Worm (Caenorhabditis elegans) whole organism, L2 larva: ENCODE results near the gene T09B9.5.

Experiments
- C34F6.9 ChIP-seq: fragments of 150-350 bp; optimal IDR thresholded peaks from 2 replicates; lab custom pipeline; 2014; ENCODE audit warnings: missing biosample characterization, missing genetic modification characterization
- R02D3.7 ChIP-seq: fragments of 150-350 bp; optimal IDR thresholded peaks from 2 replicates; lab custom pipeline; 2014; ENCODE audit warnings: missing biosample characterization, missing genetic modification characterization
- Y55F3AM.14 ChIP-seq: fragments of 200-800 bp; sonication (Bioruptor generic); optimal IDR thresholded peaks from 2 replicates; lab custom pipeline; 2018; ENCODE audit warnings: mild to moderate bottlenecking, missing genetic modification characterization, missing compliant biosample characterization
- ZK546.5 ChIP-seq: sonication (generic microtip); optimal IDR thresholded peaks from 2 replicates; lab custom pipeline; 2017; ENCODE audit warnings: missing biosample characterization, missing genetic modification characterization
- alr-1 ChIP-seq: fragments of 150-350 bp; optimal IDR thresholded peaks from 2 replicates; lab custom pipeline; 2014; ENCODE audit warnings: missing biosample characterization, missing genetic modification characterization
- aly-2 ChIP-seq: fragments of 150-350 bp; optimal IDR thresholded peaks from 2 replicates; lab custom pipeline; 2014; ENCODE audit warnings: missing biosample characterization, missing genetic modification characterization
- ama-1 ChIP-seq: fragments of 150-350 bp; optimal IDR thresholded peaks from 2 replicates; lab custom pipeline; 2018; ENCODE audit warnings: inconsistent platforms
- ceh-16 ChIP-seq: fragments of 150-350 bp; optimal IDR thresholded peaks from 2 replicates; lab custom pipeline; 2014; ENCODE audit warnings: missing biosample characterization, missing genetic modification characterization
- ceh-82 ChIP-seq: fragments of 150-350 bp; optimal IDR thresholded peaks from 2 replicates; lab custom pipeline; 2014; ENCODE audit warnings: missing biosample characterization, missing genetic modification characterization
- crh-2 ChIP-seq: sonication (generic microtip); optimal IDR thresholded peaks from 2 replicates; lab custom pipeline; 2017; ENCODE audit warnings: missing biosample characterization, missing genetic modification characterization
- dmd-4 ChIP-seq: sonication (generic microtip); optimal IDR thresholded peaks from 2 replicates; lab custom pipeline; 2017; ENCODE audit warnings: missing biosample characterization, missing genetic modification characterization
- egl-27 ChIP-seq: sonication (generic microtip); optimal IDR thresholded peaks from 3 replicates; lab custom pipeline; 2017; ENCODE audit warnings: missing biosample characterization, missing genetic modification reagents, missing genetic modification characterization
- elt-1 ChIP-seq: fragments of 150-350 bp; optimal IDR thresholded peaks from 2 replicates; lab custom pipeline; 2014; ENCODE audit warnings: missing biosample characterization, missing genetic modification characterization
- elt-3 ChIP-seq: sonication (generic microtip); optimal IDR thresholded peaks from 2 replicates; lab custom pipeline; 2017; ENCODE audit warnings: missing biosample characterization, missing genetic modification characterization
- fos-1 ChIP-seq: fragments of 150-350 bp; optimal IDR thresholded peaks from 2 replicates; lab custom pipeline; 2014; ENCODE audit warnings: missing biosample characterization, missing genetic modification characterization
- lin-11 ChIP-seq: fragments of 150-350 bp; sonication (generic microtip); optimal IDR thresholded peaks from 2 replicates; lab custom pipeline; 2014; ENCODE audit warnings: missing biosample characterization, missing genetic modification characterization, inconsistent platforms, mixed read lengths
- lin-13 ChIP-seq: fragments of 150-350 bp; optimal IDR thresholded peaks from 2 replicates; lab custom pipeline; 2014; ENCODE audit warnings: missing biosample characterization, missing genetic modification reagents, missing genetic modification characterization
- lin-39 ChIP-seq: fragments of 150-350 bp; optimal IDR thresholded peaks from 2 replicates; lab custom pipeline; 2014; ENCODE audit warnings: missing biosample characterization, missing genetic modification reagents, missing genetic modification characterization
- lsy-2 ChIP-seq, 2 experiments: fragments of 150-350 bp in 1 of 2; sonication (generic microtip) in 1 of 2; optimal IDR thresholded peaks; 2 replicates each; lab custom pipeline; 2014 to 2017; ENCODE audit warnings: missing biosample characterization in 2 of 2, missing genetic modification characterization in 2 of 2
- mab-5 ChIP-seq: fragments of 150-350 bp; optimal IDR thresholded peaks from 2 replicates; lab custom pipeline; 2014; ENCODE audit warnings: missing biosample characterization, missing genetic modification characterization
- mdl-1 ChIP-seq, 2 experiments: fragments of 150-350 bp in 1 of 2; sonication (generic microtip) in 1 of 2; optimal IDR thresholded peaks; 2 replicates each; lab custom pipeline; 2017; ENCODE audit warnings: missing biosample characterization in 2 of 2, missing genetic modification characterization in 2 of 2
- nhr-11 ChIP-seq: fragments of 150-350 bp; optimal IDR thresholded peaks from 2 replicates; lab custom pipeline; 2014; ENCODE audit warnings: missing biosample characterization, missing genetic modification characterization
- nhr-129 ChIP-seq: fragments of 150-350 bp; optimal IDR thresholded peaks from 2 replicates; lab custom pipeline; 2014; ENCODE audit warnings: missing biosample characterization, missing genetic modification characterization
- nhr-21 ChIP-seq: fragments of 150-350 bp; optimal IDR thresholded peaks from 2 replicates; lab custom pipeline; 2014; ENCODE audit warnings: missing biosample characterization, missing genetic modification characterization
- nhr-23 ChIP-seq: fragments of 150-350 bp; optimal IDR thresholded peaks from 2 replicates; lab custom pipeline; 2014; ENCODE audit warnings: missing biosample characterization, missing genetic modification reagents, missing genetic modification characterization
- nhr-237 ChIP-seq: fragments of 150-350 bp; optimal IDR thresholded peaks from 2 replicates; lab custom pipeline; 2014; ENCODE audit warnings: missing biosample characterization, missing genetic modification characterization
- nhr-25 ChIP-seq: fragments of 150-350 bp; sonication (generic microtip); optimal IDR thresholded peaks from 3 replicates; lab custom pipeline; 2014; ENCODE audit warnings: missing biosample characterization, missing genetic modification characterization
- nhr-6 ChIP-seq: fragments of 150-350 bp; optimal IDR thresholded peaks from 2 replicates; lab custom pipeline; 2014; ENCODE audit warnings: missing biosample characterization, missing genetic modification characterization
- nhr-77 ChIP-seq: fragments of 150-350 bp; optimal IDR thresholded peaks from 2 replicates; lab custom pipeline; 2014; ENCODE audit warnings: missing biosample characterization, missing genetic modification characterization
- peb-1 ChIP-seq: fragments of 150-350 bp; optimal IDR thresholded peaks from 2 replicates; lab custom pipeline; 2014; ENCODE audit warnings: missing biosample characterization, missing genetic modification characterization
- sem-4 ChIP-seq: fragments of 150-350 bp; optimal IDR thresholded peaks from 2 replicates; lab custom pipeline; 2014; ENCODE audit warnings: missing biosample characterization, missing genetic modification reagents, missing genetic modification characterization
- skn-1 ChIP-seq: sonication (generic microtip); optimal IDR thresholded peaks from 2 replicates; lab custom pipeline; 2017; ENCODE audit warnings: missing biosample characterization, missing genetic modification characterization
- sma-3 ChIP-seq: sonication (generic microtip); optimal IDR thresholded peaks from 2 replicates; lab custom pipeline; 2016; ENCODE audit warnings: missing genetic modification reagents, missing genetic modification characterization, missing compliant biosample characterization
- sma-9 ChIP-seq, 2 experiments: fragments of 150-350 bp in 1 of 2; sonication (generic microtip) in 1 of 2; optimal IDR thresholded peaks; 2 replicates each; lab custom pipeline; 2014 to 2016; ENCODE audit warnings: missing genetic modification characterization in 2 of 2, mild to moderate bottlenecking in 1 of 2, missing biosample characterization in 1 of 2, missing compliant biosample characterization in 1 of 2, missing genetic modification reagents in 1 of 2, moderate library complexity in 1 of 2
- snpc-4 ChIP-seq: fragments of 150-350 bp; optimal IDR thresholded peaks from 2 replicates; lab custom pipeline; 2014; ENCODE audit warnings: missing biosample characterization, missing genetic modification characterization
- unc-55 ChIP-seq: fragments of 150-350 bp; sonication (generic microtip); optimal IDR thresholded peaks from 3 replicates; lab custom pipeline; 2014; ENCODE audit warnings: missing biosample characterization, missing genetic modification reagents, missing genetic modification characterization
- unc-62 ChIP-seq: fragments of 150-350 bp; optimal IDR thresholded peaks from 2 replicates; lab custom pipeline; 2014; ENCODE audit warnings: missing biosample characterization, missing genetic modification reagents, missing genetic modification characterization
- zag-1 ChIP-seq: fragments of 150-350 bp; optimal IDR thresholded peaks from 2 replicates; lab custom pipeline; 2014; ENCODE audit warnings: missing biosample characterization, missing genetic modification characterization
- ztf-1 ChIP-seq: fragments of 200-800 bp; sonication (Bioruptor generic); conservative IDR thresholded peaks from 2 replicates; pipeline ENCODE4 v1.3.6; 2022; ENCODE audit warnings: missing genetic modification characterization, missing compliant biosample characterization
- ztf-11 ChIP-seq: sonication (generic microtip); optimal IDR thresholded peaks from 2 replicates; lab custom pipeline; 2017; ENCODE audit warnings: missing biosample characterization, missing genetic modification characterization

T09B9.5 gene

ce11 chrX:9807377-9808048, 29.9 kb downstream of the T09B9.5 start, which contains the start of gene lgc-47:
Gene lgc-47 (minus strand): TSS chrX:9807662.
- no peak for TF ChIP-seq ztf-11 (tag; lab: Kevin White, UChicago)
- TF ChIP-seq fos-1 (tag; lab: Kevin White, UChicago) = no peak
- no peak for TF ChIP-seq ztf-1 (GFP tag; lab: Robert Waterston, UW)
- TF ChIP-seq lin-13 (GFP tag; lab: Kevin White, UChicago) = no peak
- TF ChIP-seq nhr-25 = no peak
- no peak for TF ChIP-seq zag-1 (tag; lab: Kevin White, UChicago)
- no peak for TF ChIP-seq aly-2
- TF ChIP-seq lin-11 (tag; lab: Kevin White, UChicago) = no peak
- TF ChIP-seq, all 48 proteins: peak for 0

ce11 chrX:9814132-9814811, 36.7 kb downstream of the T09B9.5 start:
- TF ChIP-seq R02D3.7 = no peak
- TF ChIP-seq sma-9 (GFP tag; optimal IDR thresholded peaks at IDR 0.05; lab: Kevin White, UChicago) = peak; percentile 48
- TF ChIP-seq sma-9 (tag; optimal IDR thresholded peaks at IDR 0.05; lab: Kevin White, UChicago) = no peak
- TF ChIP-seq C34F6.9 = peak; percentile 55
- TF ChIP-seq mab-5 (tag; lab: Kevin White, UChicago) = no peak
- TF ChIP-seq crh-2 (tag; lab: Kevin White, UChicago) = peak; percentile 23
- TF ChIP-seq unc-55 (GFP tag; lab: Kevin White, UChicago) = peak; percentile 24
- peak; percentile 37 for TF ChIP-seq nhr-129 (tag; lab: Kevin White, UChicago)
- TF ChIP-seq zag-1 (tag; lab: Kevin White, UChicago) = peak; percentile 58
- TF ChIP-seq, all 48 proteins: peak for 6

ce11 chrX:9822173-9822572, 44.6 kb downstream of the T09B9.5 start, which contains the start of gene dpy-22:
Gene dpy-22 (minus strand): TSS chrX:9822273.
- TF ChIP-seq mdl-1 (tag; optimal IDR thresholded peaks at IDR 0.05; lab: Kevin White, UChicago) = no peak
- no peak for TF ChIP-seq alr-1 (tag; lab: Kevin White, UChicago)
- no peak for TF ChIP-seq ztf-1 (GFP tag; lab: Robert Waterston, UW)
- TF ChIP-seq skn-1 (tag; lab: Kevin White, UChicago) = no peak
- no peak for TF ChIP-seq R02D3.7
- no peak for TF ChIP-seq crh-2 (tag; lab: Kevin White, UChicago)
- TF ChIP-seq snpc-4 = no peak
- TF ChIP-seq ZK546.5 (tag; lab: Kevin White, UChicago) = no peak
- no peak for TF ChIP-seq elt-3 (tag; lab: Kevin White, UChicago)

ce11 chrX:9822606-9823264, 45.2 kb downstream of the T09B9.5 start:
- TF ChIP-seq lin-39 (no peak), sma-3 (peak; percentile 20), lsy-2 (tag; optimal IDR thresholded peaks at IDR 0.05; lab: Kevin White, UChicago) (peak in 1 of 2 experiments; percentile 52), nhr-21 (tag; lab: Kevin White, UChicago) (no peak), ama-1 (lab: Kevin White, UChicago) (no peak), nhr-6 (peak; percentile 63), dmd-4 (tag; lab: Kevin White, UChicago) (no peak), R02D3.7 (no peak), skn-1 (tag; lab: Kevin White, UChicago) (peak; percentile 81), mdl-1 (tag; optimal IDR thresholded peaks at IDR 0.05; lab: Kevin White, UChicago) (no peak), unc-62 (GFP tag; lab: Kevin White, UChicago) (no peak), nhr-77 (no peak), ZK546.5 (tag; lab: Kevin White, UChicago) (no peak), lin-11 (tag; lab: Kevin White, UChicago) (no peak), mab-5 (tag; lab: Kevin White, UChicago) (no peak), sem-4 (no peak), nhr-25 (no peak), zag-1 (tag; lab: Kevin White, UChicago) (peak; percentile 41), lin-13 (GFP tag; lab: Kevin White, UChicago) (no peak), peb-1 (tag; lab: Kevin White, UChicago) (no peak), nhr-129 (tag; lab: Kevin White, UChicago) (peak; percentile 89), Y55F3AM.14 (GFP tag; lab: Kevin White, UChicago) (no peak), ztf-11 (tag; lab: Kevin White, UChicago) (no peak), C34F6.9 (peak; percentile 76), ceh-82 (tag; lab: Kevin White, UChicago) (no peak), sma-9 (GFP tag; optimal IDR thresholded peaks at IDR 0.05; lab: Kevin White, UChicago) (peak; percentile 26), sma-9 (tag; optimal IDR thresholded peaks at IDR 0.05; lab: Kevin White, UChicago) (no peak), unc-55 (GFP tag; lab: Kevin White, UChicago) (peak; percentile 68), aly-2 (no peak), ceh-16 (tag; lab: Kevin White, UChicago) (no peak), elt-1 (tag; lab: Kevin White, UChicago) (no peak), crh-2 (tag; lab: Kevin White, UChicago) (peak; percentile 77), nhr-23 (tag; lab: Kevin White, UChicago) (no peak), alr-1 (tag; lab: Kevin White, UChicago) (no peak), nhr-11 (no peak), nhr-237 (no peak), fos-1 (tag; lab: Kevin White, UChicago) (peak; percentile 78), egl-27 (tag; lab: Kevin White, UChicago) (no peak)
